Fruit fly (Drosophila melanogaster): ENCODE data around the gene CG6695.

CG6695 gene

DNA sequence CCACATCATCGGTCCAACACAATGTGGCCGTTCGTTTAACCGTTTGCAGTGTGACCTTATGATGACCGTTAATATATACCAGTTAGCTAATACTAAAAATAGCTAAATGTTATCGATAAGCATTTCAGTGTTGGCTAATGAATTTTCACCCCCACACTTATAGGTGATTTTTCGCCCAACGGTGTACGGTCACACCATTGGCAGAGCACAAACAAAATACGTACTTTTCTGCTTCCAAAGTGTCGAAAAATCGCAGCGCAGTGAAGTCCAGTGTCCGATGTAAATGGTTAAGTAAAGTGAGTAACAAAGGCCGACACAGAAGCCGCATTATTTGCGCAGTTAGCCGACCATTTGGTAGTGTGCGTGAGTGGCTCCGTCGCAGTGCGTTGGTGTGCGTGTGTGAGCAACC is 29.4 kb upstream of the CG6695 start, which contains the start of the genes Syx18 and atl (continued):
- TF ChIP-seq fd59A (GFP tag; optimal IDR thresholded peaks at IDR 0.05): no peak
- TF ChIP-seq Eip75B (GFP tag; optimal IDR thresholded peaks at IDR 0.05): no peak
- no peak for TF ChIP-seq CG3919 (GFP tag; optimal IDR thresholded peaks at IDR 0.05)
- TF ChIP-seq CG3032 (tag; optimal IDR thresholded peaks at IDR 0.05): peak; percentile 18
- TF ChIP-seq Gug (GFP tag; IDR thresholded peaks at IDR 0.05): no peak
- TF ChIP-seq CG6276 (GFP tag; optimal IDR thresholded peaks at IDR 0.05): no peak
- TF ChIP-seq CG11902 (GFP tag; optimal IDR thresholded peaks at IDR 0.05): no peak
- no peak for TF ChIP-seq OdsH (GFP tag; optimal IDR thresholded peaks at IDR 0.05)

dm6 chr3R:24626003-24626486 is 28.9 kb upstream of the CG6695 start:
- TF ChIP-seq fd59A (GFP tag; optimal IDR thresholded peaks at IDR 0.05): peak; percentile 10
- 0 out of 3 replicates have a peak, but pooled peaks have one; percentile 49 for TF ChIP-seq CG8119 (GFP tag; IDR thresholded peaks at IDR 0.05)
- TF ChIP-seq dac (GFP tag; optimal IDR thresholded peaks at IDR 0.05): peak; percentile 38
- no peak for TF ChIP-seq Ets21C (GFP tag; optimal IDR thresholded peaks at IDR 0.05)
- peak; percentile 41 for TF ChIP-seq CG7368 (GFP tag; optimal IDR thresholded peaks at IDR 0.05)
- peak; percentile 65 for TF ChIP-seq net (GFP tag; optimal IDR thresholded peaks at IDR 0.05)
- peak; percentile 21 for TF ChIP-seq CG34406 (GFP tag; optimal IDR thresholded peaks at IDR 0.05)
- TF ChIP-seq ss (GFP tag; optimal IDR thresholded peaks at IDR 0.05): no peak
- peak; percentile 55 for TF ChIP-seq lz (GFP tag; optimal IDR thresholded peaks at IDR 0.05)
- TF ChIP-seq Eip78C (GFP tag): peak; percentile 87
- no peak for TF ChIP-seq OdsH (GFP tag; optimal IDR thresholded peaks at IDR 0.05)
- TF ChIP-seq Sox15 (GFP tag; optimal IDR thresholded peaks at IDR 0.05): peak; percentile 12
- TF ChIP-seq spab (GFP tag; optimal IDR thresholded peaks at IDR 0.05): no peak
- TF ChIP-seq CG11762 (GFP tag; optimal IDR thresholded peaks at IDR 0.05; ENCODE audit: insufficient read depth): no peak
- no peak for TF ChIP-seq Hr4 (GFP tag; optimal IDR thresholded peaks at IDR 0.05)
- peak; percentile 58 for TF ChIP-seq CG15336 (GFP tag; IDR thresholded peaks at IDR 0.05)
- peak; percentile 17 for TF ChIP-seq acj6 (GFP tag; optimal IDR thresholded peaks at IDR 0.05)
- no peak for TF ChIP-seq CG4318 (GFP tag; optimal IDR thresholded peaks at IDR 0.05)
- peak; percentile 58; the same call in 1 of the 3 replicates for TF ChIP-seq CG6163 (GFP tag; IDR thresholded peaks at IDR 0.05)
- no peak for TF ChIP-seq CG1621 (tag; optimal IDR thresholded peaks at IDR 0.05)
- TF ChIP-seq achi (GFP tag; optimal IDR thresholded peaks at IDR 0.05): peak; percentile 20
- TF ChIP-seq Hr38 (GFP tag; optimal IDR thresholded peaks at IDR 0.05): no peak
- peak; percentile 30 for TF ChIP-seq Hr39 (GFP tag; optimal IDR thresholded peaks at IDR 0.05)
- no peak for TF ChIP-seq CG11294 (GFP tag; IDR thresholded peaks at IDR 0.05)
- no peak for TF ChIP-seq CG6792 (GFP tag; optimal IDR thresholded peaks at IDR 0.05)
- peak; percentile 0 for TF ChIP-seq cyc (GFP tag; optimal IDR thresholded peaks at IDR 0.05)
- peak; percentile 36 for TF ChIP-seq Sox14 (GFP tag; optimal IDR thresholded peaks at IDR 0.05)
- peak; percentile 46 for TF ChIP-seq CG31627 (GFP tag; optimal IDR thresholded peaks at IDR 0.05)
- peak; percentile 25 for TF ChIP-seq Eip75B (GFP tag; optimal IDR thresholded peaks at IDR 0.05)
- peak; percentile 59 for TF ChIP-seq Eip93F (GFP tag; optimal IDR thresholded peaks at IDR 0.05)
- TF ChIP-seq svp (GFP tag): peak; percentile 73
- no peak for TF ChIP-seq Ets96B (tag; optimal IDR thresholded peaks at IDR 0.05)
- no peak for TF ChIP-seq Smox (GFP tag; optimal IDR thresholded peaks at IDR 0.05)
- peak; percentile 2 for TF ChIP-seq CG3919 (GFP tag; optimal IDR thresholded peaks at IDR 0.05)
- peak; percentile 30 for TF ChIP-seq Lpt (GFP tag; optimal IDR thresholded peaks at IDR 0.05)
- peak; percentile 46 for TF ChIP-seq CG8632 (GFP tag; optimal IDR thresholded peaks at IDR 0.05)
- TF ChIP-seq Sox102F (GFP tag; optimal IDR thresholded peaks at IDR 0.05): peak; percentile 36
- peak; percentile 73 for TF ChIP-seq CG32006 (GFP tag; optimal IDR thresholded peaks at IDR 0.05)
- TF ChIP-seq esn (GFP tag; optimal IDR thresholded peaks at IDR 0.05): peak; percentile 55
- peak; percentile 23 for TF ChIP-seq CG6276 (GFP tag; optimal IDR thresholded peaks at IDR 0.05)
- TF ChIP-seq dsx (GFP tag; optimal IDR thresholded peaks at IDR 0.05; ENCODE audit: poor library complexity, severe bottlenecking): no peak
- TF ChIP-seq CG8319 (GFP tag; optimal IDR thresholded peaks at IDR 0.05): peak; percentile 3
- no peak for TF ChIP-seq pdm3 (GFP tag; optimal IDR thresholded peaks at IDR 0.05)
- peak; percentile 24 for TF ChIP-seq topi (GFP tag; optimal IDR thresholded peaks at IDR 0.05)
- no peak for TF ChIP-seq Met (GFP tag; optimal IDR thresholded peaks at IDR 0.05)
- no peak for TF ChIP-seq Blimp-1 (GFP tag; optimal IDR thresholded peaks at IDR 0.05)
